Fruit fly (Drosophila melanogaster) whole organism, prepupa: Measurements from ENCODE around the gene CG1927.

Experiments
- CG10631 ChIP-seq: fragments of 200-800 bp; sonication (Bioruptor generic); optimal IDR thresholded peaks from 2 replicates; lab custom pipeline; 2016; ENCODE audit warnings: missing biosample characterization, missing genetic modification characterization
- CG10669 ChIP-seq: fragments of 200-800 bp; sonication (Bioruptor generic); optimal IDR thresholded peaks from 3 replicates; lab custom pipeline; 2018; ENCODE audit warnings: missing biosample characterization, mild to moderate bottlenecking, missing genetic modification characterization, moderate library complexity
- CG11294 ChIP-seq: fragments of 200-800 bp; sonication (Bioruptor generic); IDR thresholded peaks from 2 replicates; pipeline ENCODE4 v1.3.6; 2022; ENCODE audit warnings: missing biosample characterization, missing genetic modification characterization
- CG11762 ChIP-seq: fragments of 200-800 bp; sonication (Bioruptor generic); optimal IDR thresholded peaks from 3 replicates; lab custom pipeline; 2016; ENCODE audit warnings: missing biosample characterization, missing genetic modification characterization; ENCODE audit not compliant: insufficient read depth
- CG11902 ChIP-seq: fragments of 200-800 bp; sonication (Bioruptor generic); optimal IDR thresholded peaks from 3 replicates; lab custom pipeline; 2016; ENCODE audit warnings: missing biosample characterization, missing genetic modification characterization
- CG15336 ChIP-seq: fragments of 200-800 bp; sonication (Bioruptor generic); IDR thresholded peaks from 2 replicates; pipeline ENCODE4 v1.3.6; 2022; ENCODE audit warnings: missing biosample characterization, missing genetic modification characterization
- CG1621 ChIP-seq: fragments of 200-800 bp; sonication (Bioruptor generic); optimal IDR thresholded peaks from 3 replicates; lab custom pipeline; 2018; ENCODE audit warnings: missing biosample characterization, mild to moderate bottlenecking, missing genetic modification characterization
- CG16779 ChIP-seq: fragments of 200-800 bp; sonication (Bioruptor generic); optimal IDR thresholded peaks from 3 replicates; lab custom pipeline; 2017; ENCODE audit warnings: missing biosample characterization, mild to moderate bottlenecking, missing genetic modification characterization
- CG31627 ChIP-seq: fragments of 200-800 bp; sonication (Bioruptor generic); optimal IDR thresholded peaks from 3 replicates; lab custom pipeline; 2016; ENCODE audit warnings: missing biosample characterization, missing genetic modification characterization
- CG32006 ChIP-seq: fragments of 200-800 bp; sonication (Bioruptor generic); optimal IDR thresholded peaks from 3 replicates; lab custom pipeline; 2017; ENCODE audit warnings: missing biosample characterization, mild to moderate bottlenecking, missing genetic modification characterization
- CG3919 ChIP-seq: fragments of 200-800 bp; sonication (Bioruptor generic); optimal IDR thresholded peaks from 3 replicates; lab custom pipeline; 2016; ENCODE audit warnings: missing biosample characterization, missing genetic modification characterization
- CG4318 ChIP-seq: fragments of 200-800 bp; sonication (Bioruptor generic); optimal IDR thresholded peaks from 3 replicates; lab custom pipeline; 2017; ENCODE audit warnings: missing biosample characterization, mild to moderate bottlenecking, missing genetic modification characterization
- CG6163 ChIP-seq: fragments of 200-800 bp; sonication (Bioruptor generic); IDR thresholded peaks from 3 replicates; pipeline ENCODE4 v1.3.6; 2022; ENCODE audit warnings: missing biosample characterization, missing genetic modification characterization
- CG6276 ChIP-seq: fragments of 200-800 bp; sonication (Bioruptor generic); optimal IDR thresholded peaks from 2 replicates; lab custom pipeline; 2017; ENCODE audit warnings: missing biosample characterization, mild to moderate bottlenecking, missing genetic modification characterization
- CG6854 ChIP-seq: fragments of 200-800 bp; sonication (Bioruptor generic); optimal IDR thresholded peaks from 2 replicates; lab custom pipeline; 2017; ENCODE audit warnings: missing biosample characterization, mild to moderate bottlenecking, missing genetic modification characterization
- CG7368 ChIP-seq: fragments of 200-800 bp; sonication (Bioruptor generic); optimal IDR thresholded peaks from 3 replicates; lab custom pipeline; 2016; ENCODE audit warnings: missing biosample characterization, missing genetic modification characterization
- CG8119 ChIP-seq: fragments of 200-800 bp; sonication (Bioruptor generic); IDR thresholded peaks from 3 replicates; pipeline ENCODE4 v1.3.6; 2022; ENCODE audit warnings: missing biosample characterization, missing genetic modification characterization
- CG8319 ChIP-seq: fragments of 200-800 bp; sonication (Bioruptor generic); optimal IDR thresholded peaks from 3 replicates; lab custom pipeline; 2016; ENCODE audit warnings: missing biosample characterization, missing genetic modification characterization
- CG8632 ChIP-seq: fragments of 200-800 bp; sonication (Bioruptor generic); optimal IDR thresholded peaks from 3 replicates; lab custom pipeline; 2016; ENCODE audit warnings: missing biosample characterization, missing genetic modification characterization
- CG9139 ChIP-seq: fragments of 200-800 bp; sonication (Bioruptor generic); optimal IDR thresholded peaks from 3 replicates; lab custom pipeline; 2017; ENCODE audit warnings: missing biosample characterization, mild to moderate bottlenecking, missing genetic modification characterization
- Eip75B ChIP-seq: fragments of 200-800 bp; sonication (Bioruptor generic); optimal IDR thresholded peaks from 3 replicates; lab custom pipeline; 2016; ENCODE audit warnings: missing biosample characterization, missing genetic modification characterization
- Eip78C ChIP-seq: fragments of 200-800 bp; sonication (Bioruptor generic); peaks from one replicate; lab custom pipeline; 2016; ENCODE audit warnings: missing biosample characterization, missing genetic modification characterization
- Eip93F ChIP-seq: fragments of 200-800 bp; sonication (Bioruptor generic); optimal IDR thresholded peaks from 2 replicates; lab custom pipeline; 2016; ENCODE audit warnings: missing biosample characterization, mild to moderate bottlenecking, missing genetic modification characterization
- Ets21C ChIP-seq: fragments of 200-800 bp; sonication (Bioruptor generic); optimal IDR thresholded peaks from 3 replicates; lab custom pipeline; 2016; ENCODE audit warnings: missing biosample characterization, missing genetic modification characterization
- Ets96B ChIP-seq: fragments of 200-800 bp; optimal IDR thresholded peaks from 2 replicates; lab custom pipeline; 2019; ENCODE audit warnings: missing biosample characterization, mild to moderate bottlenecking, missing genetic modification characterization, moderate library complexity
- Gug ChIP-seq: fragments of 200-800 bp; sonication (Bioruptor generic); IDR thresholded peaks from 2 replicates; pipeline ENCODE4 v1.3.6; 2022; ENCODE audit warnings: missing biosample characterization, missing genetic modification characterization
- Hr38 ChIP-seq: sonication (Bioruptor generic); optimal IDR thresholded peaks from 2 replicates; lab custom pipeline; 2016; ENCODE audit warnings: missing biosample characterization, missing genetic modification characterization
- Hr39 ChIP-seq: fragments of 200-800 bp; sonication (Bioruptor generic); optimal IDR thresholded peaks from 2 replicates; lab custom pipeline; 2016; ENCODE audit warnings: missing biosample characterization, missing genetic modification characterization
- Hr4 ChIP-seq: fragments of 200-800 bp; sonication (Bioruptor generic); optimal IDR thresholded peaks from 3 replicates; lab custom pipeline; 2016; ENCODE audit warnings: missing biosample characterization, missing genetic modification characterization
- Met ChIP-seq: fragments of 200-800 bp; sonication (Bioruptor generic); optimal IDR thresholded peaks from 3 replicates; lab custom pipeline; 2016; ENCODE audit warnings: missing biosample characterization, missing genetic modification characterization
- OdsH ChIP-seq: fragments of 200-800 bp; sonication (Bioruptor generic); optimal IDR thresholded peaks from 3 replicates; lab custom pipeline; 2016; ENCODE audit warnings: missing biosample characterization, missing genetic modification characterization
- Smox ChIP-seq: fragments of 200-800 bp; sonication (Bioruptor generic); optimal IDR thresholded peaks from 3 replicates; lab custom pipeline; 2016; ENCODE audit warnings: missing biosample characterization, missing genetic modification characterization
- Sox102F ChIP-seq: fragments of 200-800 bp; sonication (Bioruptor generic); optimal IDR thresholded peaks from 2 replicates; lab custom pipeline; 2016; ENCODE audit warnings: missing biosample characterization, mild to moderate bottlenecking, missing genetic modification characterization
- Sox15 ChIP-seq: fragments of 200-800 bp; sonication (Bioruptor generic); optimal IDR thresholded peaks from 3 replicates; lab custom pipeline; 2016; ENCODE audit warnings: missing biosample characterization, missing genetic modification characterization
- achi ChIP-seq: fragments of 200-800 bp; sonication (Bioruptor generic); optimal IDR thresholded peaks from 3 replicates; lab custom pipeline; 2016; ENCODE audit warnings: missing biosample characterization, missing genetic modification characterization
- acj6 ChIP-seq: fragments of 200-800 bp; sonication (Bioruptor generic); optimal IDR thresholded peaks from 3 replicates; lab custom pipeline; 2016; ENCODE audit warnings: missing biosample characterization, missing genetic modification characterization
- cyc ChIP-seq: fragments of 200-800 bp; sonication (Bioruptor generic); optimal IDR thresholded peaks from 3 replicates; lab custom pipeline; 2016; ENCODE audit warnings: missing biosample characterization, missing genetic modification characterization
- dac ChIP-seq: fragments of 200-800 bp; sonication (Bioruptor generic); optimal IDR thresholded peaks from 2 replicates; lab custom pipeline; 2017; ENCODE audit warnings: missing biosample characterization, mild to moderate bottlenecking, missing genetic modification characterization
- dsx ChIP-seq: fragments of 200-800 bp; optimal IDR thresholded peaks from 3 replicates; lab custom pipeline; 2019; ENCODE audit warnings: missing biosample characterization, mild to moderate bottlenecking, missing genetic modification characterization, moderate library complexity; ENCODE audit not compliant: poor library complexity, severe bottlenecking
- eg ChIP-seq: fragments of 200-800 bp; sonication (Bioruptor generic); IDR thresholded peaks from 3 replicates; pipeline ENCODE4 v1.3.6; 2022; ENCODE audit warnings: missing biosample characterization, missing genetic modification characterization
- esn ChIP-seq: fragments of 200-800 bp; sonication (Bioruptor generic); optimal IDR thresholded peaks from 2 replicates; lab custom pipeline; 2016; ENCODE audit warnings: missing biosample characterization, mild to moderate bottlenecking, missing genetic modification characterization, moderate library complexity
- fd59A ChIP-seq: fragments of 200-800 bp; sonication (Bioruptor generic); optimal IDR thresholded peaks from 2 replicates; lab custom pipeline; 2017; ENCODE audit warnings: missing biosample characterization, mild to moderate bottlenecking, missing genetic modification characterization, missing genetic modification reagents
- fd85E ChIP-seq: fragments of 200-800 bp; sonication (Bioruptor generic); optimal IDR thresholded peaks from 3 replicates; lab custom pipeline; 2016; ENCODE audit warnings: missing biosample characterization, missing genetic modification characterization
- fkh ChIP-seq: fragments of 200-800 bp; sonication (Bioruptor generic); optimal IDR thresholded peaks from 3 replicates; lab custom pipeline; 2017; ENCODE audit warnings: missing biosample characterization, mild to moderate bottlenecking, missing genetic modification characterization, moderate library complexity
- lz ChIP-seq: fragments of 200-800 bp; sonication (Bioruptor generic); optimal IDR thresholded peaks from 3 replicates; lab custom pipeline; 2016; ENCODE audit warnings: missing biosample characterization, missing genetic modification characterization
- net ChIP-seq: fragments of 200-800 bp; sonication (Bioruptor generic); optimal IDR thresholded peaks from 3 replicates; lab custom pipeline; 2016; ENCODE audit warnings: missing biosample characterization, missing genetic modification characterization
- spab ChIP-seq: fragments of 200-800 bp; sonication (Bioruptor generic); optimal IDR thresholded peaks from 2 replicates; lab custom pipeline; 2017; ENCODE audit warnings: missing biosample characterization, mild to moderate bottlenecking, missing genetic modification characterization, missing genetic modification reagents
- ss ChIP-seq, 2 experiments: fragments of 200-800 bp; sonication (Bioruptor generic); optimal IDR thresholded peaks; 2 replicates in 1 of 2; 3 replicates in 1 of 2; lab custom pipeline; 2017 to 2018; ENCODE audit warnings: mild to moderate bottlenecking in 2 of 2, missing biosample characterization in 2 of 2, missing genetic modification characterization in 2 of 2, moderate library complexity in 1 of 2
- svp ChIP-seq: fragments of 200-800 bp; sonication (Bioruptor generic); peaks from one replicate; lab custom pipeline; 2016; ENCODE audit warnings: missing biosample characterization, missing genetic modification characterization
- vri ChIP-seq: fragments of 200-800 bp; sonication (Bioruptor generic); optimal IDR thresholded peaks from 3 replicates; lab custom pipeline; 2016; ENCODE audit warnings: missing biosample characterization, mild to moderate bottlenecking, missing genetic modification characterization

CG1927 gene

dm6 chr3L:1938767-1939166 is 31.1 kb downstream of the CG1927 start, which contains the start of the genes CG46523 and CG5687:
Gene CG46523, minus strand, starts transcription at chr3L:1939103.
Gene CG5687, minus strand, starts transcription at chr3L:1939103.
- TF ChIP-seq CG6276 (GFP tag; lab: Kevin White, UChicago) = no peak
- TF ChIP-seq Eip78C (GFP tag; lab: Kevin White, UChicago) = peak; percentile 58

dm6 chr3L:1937469-1937868 is 32.4 kb downstream of the CG1927 start:
- TF ChIP-seq esn (GFP tag; lab: Kevin White, UChicago) = peak; percentile 43
- no peak for TF ChIP-seq Gug (GFP tag; lab: Robert Waterston, UW)
- TF ChIP-seq spab (GFP tag; lab: Kevin White, UChicago) = no peak
- peak; percentile 84 for TF ChIP-seq Eip78C (GFP tag; lab: Kevin White, UChicago)
- peak; percentile 3 for TF ChIP-seq Hr39 (GFP tag; lab: Kevin White, UChicago)
- no peak for TF ChIP-seq Sox15 (GFP tag; lab: Kevin White, UChicago)
- no peak for TF ChIP-seq dac
- TF ChIP-seq CG4318 (GFP tag; lab: Kevin White, UChicago) = no peak
- no peak for TF ChIP-seq CG11762 (GFP tag; lab: Kevin White, UChicago)
- peak; percentile 8 for TF ChIP-seq CG8632 (GFP tag; lab: Kevin White, UChicago)
- TF ChIP-seq CG6276 (GFP tag; lab: Kevin White, UChicago) = peak; percentile 9
- no peak for TF ChIP-seq Hr38 (GFP tag; lab: Kevin White, UChicago)
- peak; percentile 11 for TF ChIP-seq net (GFP tag; lab: Kevin White, UChicago)
- TF ChIP-seq fd59A (GFP tag; lab: Kevin White, UChicago) = no peak
- TF ChIP-seq ss (GFP tag; optimal IDR thresholded peaks at IDR 0.05; lab: Kevin White, UChicago) = peak in 1 of 2 experiments; percentile 27
- peak; percentile 38; the same call in 1 of the 2 replicates for TF ChIP-seq CG15336 (GFP tag; lab: Robert Waterston, UW)
- TF ChIP-seq acj6 (GFP tag; lab: Kevin White, UChicago) = peak; percentile 16
- peak; percentile 38 for TF ChIP-seq CG3919 (GFP tag; lab: Kevin White, UChicago)
- TF ChIP-seq fd85E (GFP tag; lab: Kevin White, UChicago) = no peak
- peak; percentile 16 for TF ChIP-seq CG32006 (GFP tag; lab: Kevin White, UChicago)
- TF ChIP-seq fkh (GFP tag; lab: Kevin White, UChicago) = no peak
- peak; percentile 25 for TF ChIP-seq Hr4 (GFP tag; lab: Kevin White, UChicago)
- no peak for TF ChIP-seq CG11902 (GFP tag; lab: Kevin White, UChicago)
- 0 out of 3 replicates have a peak, but pooled peaks have one; percentile 16 for TF ChIP-seq eg (GFP tag; lab: Robert Waterston, UW)
- TF ChIP-seq CG6163 (GFP tag; lab: Robert Waterston, UW) = peak; percentile 72; the same call in 2 of the 3 replicates
- no peak for TF ChIP-seq Smox (GFP tag; lab: Kevin White, UChicago)
- TF ChIP-seq cyc (GFP tag; lab: Kevin White, UChicago) = no peak
- peak; percentile 33 for TF ChIP-seq Met (GFP tag; lab: Kevin White, UChicago)
- TF ChIP-seq CG10669 (GFP tag; lab: Kevin White, UChicago) = no peak
- TF ChIP-seq CG9139 (GFP tag; lab: Kevin White, UChicago) = peak; percentile 12
- no peak for TF ChIP-seq OdsH
- peak; percentile 12 for TF ChIP-seq achi (GFP tag; lab: Kevin White, UChicago)
- TF ChIP-seq CG16779 (tag; lab: Kevin White, UChicago) = no peak
- TF ChIP-seq lz (GFP tag; lab: Kevin White, UChicago) = peak; percentile 20
- no peak for TF ChIP-seq svp
- TF ChIP-seq CG10631 (GFP tag; lab: Kevin White, UChicago) = no peak
- no peak for TF ChIP-seq Sox102F (GFP tag; lab: Kevin White, UChicago)
- no peak for TF ChIP-seq Ets21C (GFP tag; lab: Kevin White, UChicago)
- no peak for TF ChIP-seq Ets96B (tag; lab: Kevin White, UChicago)
- TF ChIP-seq CG31627 (GFP tag; lab: Kevin White, UChicago) = peak; percentile 6
- no peak for TF ChIP-seq CG11294 (GFP tag; lab: Robert Waterston, UW)
- TF ChIP-seq CG8319 = no peak
- TF ChIP-seq Eip93F (GFP tag; lab: Kevin White, UChicago) = no peak
- peak; percentile 40; the same call in 1 of the 3 replicates for TF ChIP-seq CG8119 (GFP tag; lab: Robert Waterston, UW)
- no peak for TF ChIP-seq Eip75B (GFP tag; lab: Kevin White, UChicago)
- no peak for TF ChIP-seq CG1621 (tag; lab: Kevin White, UChicago)
- no peak for TF ChIP-seq dsx
- TF ChIP-seq vri (GFP tag; lab: Kevin White, UChicago) = no peak
- no peak for TF ChIP-seq CG6854
- TF ChIP-seq CG7368 (GFP tag; lab: Kevin White, UChicago) = no peak
